Worm (Caenorhabditis elegans): ENCODE measurements around the gene K07E3.2.

DNA sequence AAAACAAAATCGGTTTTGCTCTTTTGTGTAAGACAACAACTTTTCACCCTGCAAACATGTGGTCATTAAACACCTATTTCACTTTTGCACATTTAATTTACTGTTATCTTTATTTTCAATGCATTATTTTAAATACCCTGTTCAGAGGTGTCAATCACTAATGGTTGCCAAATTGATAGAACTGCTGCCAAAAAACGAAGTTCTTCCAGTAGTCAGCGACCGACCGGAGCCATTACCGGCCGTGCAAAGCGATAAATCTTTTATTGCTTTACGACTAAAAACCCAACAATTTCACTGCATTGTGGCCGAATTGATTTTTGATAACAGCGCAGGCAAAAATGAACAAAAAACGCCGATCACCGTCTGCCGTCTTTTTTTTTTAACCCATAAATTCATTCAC lies 29.6 kb upstream of the K07E3.2 start:
- TF ChIP-seq npax-4 (tag; optimal IDR thresholded peaks at IDR 0.05) (no peak), pqm-1 (tag; optimal IDR thresholded peaks at IDR 0.05) (no peak), ttx-3 (tag; optimal IDR thresholded peaks at IDR 0.05) (no peak), nhr-11 (tag; optimal IDR thresholded peaks at IDR 0.05) (no peak), elt-4 (tag; optimal IDR thresholded peaks at IDR 0.05) (no peak)
